Fruit fly (Drosophila melanogaster): ENCODE measurements around the gene ND-B22.

DNA sequence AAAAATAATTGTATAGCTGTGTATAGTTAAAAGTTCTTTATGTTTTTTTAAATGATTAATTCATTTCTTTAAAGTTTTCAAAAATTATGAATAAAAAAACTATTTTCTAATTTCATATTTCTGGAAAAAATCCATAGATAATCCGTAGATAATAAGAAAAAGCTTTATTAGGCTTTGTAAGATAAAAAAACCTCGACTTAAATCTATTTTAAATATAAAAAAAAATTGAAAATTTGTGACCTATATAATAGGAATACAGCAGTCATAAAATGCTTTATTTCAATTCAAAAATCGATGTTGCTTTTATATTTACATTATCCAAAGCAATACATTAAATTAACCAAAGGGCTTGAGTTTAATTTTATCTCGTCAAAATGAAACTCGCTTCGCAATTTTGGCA, 41.3 kb upstream of the ND-B22 start, which contains the start of gene Flad2:
- TF ChIP-seq CG6792 (GFP tag; optimal IDR thresholded peaks at IDR 0.05) (no peak), Ets21C (GFP tag; optimal IDR thresholded peaks at IDR 0.05) (no peak), fd85E (GFP tag; optimal IDR thresholded peaks at IDR 0.05) (no peak), CG31627 (GFP tag; optimal IDR thresholded peaks at IDR 0.05) (no peak), CG8119 (GFP tag; IDR thresholded peaks at IDR 0.05) (no peak), CG9139 (GFP tag; optimal IDR thresholded peaks at IDR 0.05) (no peak)
